Worm (Caenorhabditis elegans): ENCODE results near the gene smk-1.

smk-1 gene

DNA sequence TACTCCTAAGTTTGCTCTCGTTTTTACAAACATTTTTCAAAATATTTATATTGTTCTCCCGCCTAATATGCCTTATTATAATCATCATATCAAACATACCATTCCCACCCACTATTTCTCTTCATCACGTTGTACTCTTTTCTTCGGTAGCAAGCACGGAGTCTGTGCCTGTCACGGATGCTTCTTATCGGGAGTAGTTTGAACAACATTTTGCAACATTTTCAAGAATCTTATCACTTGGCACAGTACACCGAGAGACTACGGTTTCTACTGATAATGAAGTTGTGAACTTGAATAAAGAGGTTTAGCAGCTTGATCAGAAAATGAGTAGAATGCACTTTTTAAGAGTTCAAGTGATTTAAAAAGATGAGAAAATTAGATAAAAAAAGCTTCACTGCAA lies 40.7 kb downstream of the smk-1 start:
- TF ChIP-seq ceh-43 (GFP tag; optimal IDR thresholded peaks at IDR 0.05) = no peak
- TF ChIP-seq snpc-4 (tag; optimal IDR thresholded peaks at IDR 0.05) = no peak
- TF ChIP-seq nhr-76 (tag; optimal IDR thresholded peaks at IDR 0.05) = no peak
- TF ChIP-seq tbx-8 (GFP tag; optimal IDR thresholded peaks at IDR 0.05) = no peak
- no peak for TF ChIP-seq mls-2 (tag; optimal IDR thresholded peaks at IDR 0.05)
- TF ChIP-seq mab-5 (tag; optimal IDR thresholded peaks at IDR 0.05) = no peak
- TF ChIP-seq ztf-11 (tag; optimal IDR thresholded peaks at IDR 0.05) = no peak
- TF ChIP-seq unc-120 (tag; optimal IDR thresholded peaks at IDR 0.05; ENCODE audit: poor library complexity, severe bottlenecking) = no peak
- no peak for TF ChIP-seq nhr-237 (tag; optimal IDR thresholded peaks at IDR 0.05)

DNA sequence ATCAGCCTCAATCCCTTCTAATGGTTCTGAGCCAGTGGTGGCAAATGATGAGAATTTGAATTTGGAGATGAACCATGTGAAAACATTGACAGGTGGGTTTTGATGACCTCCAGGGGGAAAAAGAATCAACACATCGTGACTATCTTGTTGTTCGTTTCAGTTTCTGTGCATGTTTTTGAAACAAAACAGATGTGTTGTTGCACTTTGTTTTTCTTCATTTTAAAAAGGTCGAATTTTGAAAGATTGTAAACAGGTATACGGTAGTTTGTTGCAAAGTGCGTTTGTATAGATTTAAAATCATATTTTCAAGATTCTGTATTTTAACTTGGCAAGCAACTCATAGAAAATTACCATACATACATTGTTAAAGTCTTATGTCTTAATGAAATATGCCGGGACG lies 42.8 kb downstream of the smk-1 start:
- no peak for TF ChIP-seq blmp-1 (tag; optimal IDR thresholded peaks at IDR 0.05)
- TF ChIP-seq mep-1 (tag; optimal IDR thresholded peaks at IDR 0.05) = no peak
- TF ChIP-seq nhr-12 (tag; optimal IDR thresholded peaks at IDR 0.05) = no peak
- no peak for TF ChIP-seq ces-1 (GFP tag; optimal IDR thresholded peaks at IDR 0.05)
- TF ChIP-seq hlh-1 (tag; optimal IDR thresholded peaks at IDR 0.05) = no peak
- no peak for TF ChIP-seq lsy-2 (tag; optimal IDR thresholded peaks at IDR 0.05)
- no peak for TF ChIP-seq nhr-2 (tag; optimal IDR thresholded peaks at IDR 0.05)
- no peak for TF ChIP-seq lin-13 (tag; optimal IDR thresholded peaks at IDR 0.05)
- TF ChIP-seq zip-8 (tag; optimal IDR thresholded peaks at IDR 0.05) = no peak
- TF ChIP-seq flh-1 (GFP tag; optimal IDR thresholded peaks at IDR 0.05) = no peak
- TF ChIP-seq elt-3 (tag; optimal IDR thresholded peaks at IDR 0.05) = no peak
- no peak for TF ChIP-seq drap-1 (GFP tag; optimal IDR thresholded peaks at IDR 0.05)
- TF ChIP-seq elt-1 (tag; optimal IDR thresholded peaks at IDR 0.05; ENCODE audit: borderline replicate concordance, insufficient read depth) = no peak

DNA sequence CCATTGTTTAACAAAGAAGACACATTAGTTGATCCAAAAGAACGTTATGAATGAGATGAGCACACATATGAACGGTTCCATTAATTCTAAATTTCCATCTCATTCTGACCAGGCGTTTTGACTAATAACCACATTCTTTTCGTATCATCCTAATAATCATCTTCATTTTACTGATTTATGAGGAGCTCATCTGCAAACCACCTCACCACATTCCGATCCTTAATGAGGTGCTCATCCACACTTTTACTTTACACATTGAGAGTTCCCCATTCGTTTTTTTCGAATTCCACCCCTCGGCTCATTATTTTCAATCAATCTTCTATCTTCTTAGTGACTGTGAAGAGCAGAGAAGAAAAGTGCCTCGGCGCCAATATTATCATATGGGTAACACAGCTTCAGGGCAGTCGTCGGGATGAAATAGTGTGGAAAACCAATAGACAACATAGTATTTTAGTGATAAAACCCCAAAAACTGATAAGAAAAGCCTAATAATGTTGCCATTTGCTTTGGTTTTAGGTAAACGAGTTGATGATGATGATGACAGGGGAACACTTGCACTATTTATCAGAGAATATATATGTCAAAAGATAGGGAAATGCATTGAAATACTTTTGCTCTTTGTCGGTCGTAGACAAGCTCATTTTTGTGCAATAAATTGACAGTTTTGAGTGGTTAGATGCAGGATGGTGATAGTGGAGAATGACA lies 43.6 kb downstream of the smk-1 start:
- no peak for TF ChIP-seq unc-62 (GFP tag; optimal IDR thresholded peaks at IDR 0.05)
- no peak for TF ChIP-seq nhr-2 (tag; optimal IDR thresholded peaks at IDR 0.05)
- TF ChIP-seq nhr-76 (tag; optimal IDR thresholded peaks at IDR 0.05) = no peak
- TF ChIP-seq ham-2 (GFP tag; optimal IDR thresholded peaks at IDR 0.05) = no peak
- TF ChIP-seq mab-5 (tag; optimal IDR thresholded peaks at IDR 0.05) = no peak
- no peak for TF ChIP-seq bed-3 (GFP tag; optimal IDR thresholded peaks at IDR 0.05)

DNA sequence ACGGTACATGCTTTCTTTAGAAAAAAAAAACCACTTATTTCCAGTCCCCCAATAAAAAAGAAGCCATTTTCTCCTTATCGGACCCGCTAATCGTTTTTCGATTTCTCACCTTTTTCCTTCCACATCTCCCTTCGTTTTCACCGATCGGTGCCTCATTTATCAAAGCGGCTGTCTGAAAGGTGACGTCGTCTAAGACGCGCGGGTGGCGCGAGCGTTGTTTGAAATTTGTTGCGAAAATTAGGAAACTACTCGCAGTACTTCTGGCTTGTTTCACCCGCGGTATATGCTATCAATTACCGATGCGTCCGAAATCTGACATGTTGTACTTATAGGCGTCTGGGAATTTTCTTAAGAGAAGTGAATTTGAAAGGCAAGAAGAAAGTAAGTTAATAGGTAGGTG lies 44.6 kb downstream of the smk-1 start:
- TF ChIP-seq elt-3 (tag; optimal IDR thresholded peaks at IDR 0.05) (no peak), ceh-43 (GFP tag; optimal IDR thresholded peaks at IDR 0.05) (no peak), nhr-28 (tag; optimal IDR thresholded peaks at IDR 0.05) (no peak), zip-8 (tag; optimal IDR thresholded peaks at IDR 0.05) (no peak), sptf-1 (tag; optimal IDR thresholded peaks at IDR 0.05) (no peak), nhr-237 (tag; optimal IDR thresholded peaks at IDR 0.05) (no peak), bed-3 (GFP tag; optimal IDR thresholded peaks at IDR 0.05) (no peak), unc-39 (tag; optimal IDR thresholded peaks at IDR 0.05) (no peak), pha-4 (tag; optimal IDR thresholded peaks at IDR 0.05) (no peak), unc-120 (tag; optimal IDR thresholded peaks at IDR 0.05; ENCODE audit: poor library complexity, severe bottlenecking) (no peak), M03D4.4 (tag; optimal IDR thresholded peaks at IDR 0.05) (no peak), tbx-8 (GFP tag; optimal IDR thresholded peaks at IDR 0.05) (no peak), ces-1 (GFP tag; optimal IDR thresholded peaks at IDR 0.05) (no peak)

DNA sequence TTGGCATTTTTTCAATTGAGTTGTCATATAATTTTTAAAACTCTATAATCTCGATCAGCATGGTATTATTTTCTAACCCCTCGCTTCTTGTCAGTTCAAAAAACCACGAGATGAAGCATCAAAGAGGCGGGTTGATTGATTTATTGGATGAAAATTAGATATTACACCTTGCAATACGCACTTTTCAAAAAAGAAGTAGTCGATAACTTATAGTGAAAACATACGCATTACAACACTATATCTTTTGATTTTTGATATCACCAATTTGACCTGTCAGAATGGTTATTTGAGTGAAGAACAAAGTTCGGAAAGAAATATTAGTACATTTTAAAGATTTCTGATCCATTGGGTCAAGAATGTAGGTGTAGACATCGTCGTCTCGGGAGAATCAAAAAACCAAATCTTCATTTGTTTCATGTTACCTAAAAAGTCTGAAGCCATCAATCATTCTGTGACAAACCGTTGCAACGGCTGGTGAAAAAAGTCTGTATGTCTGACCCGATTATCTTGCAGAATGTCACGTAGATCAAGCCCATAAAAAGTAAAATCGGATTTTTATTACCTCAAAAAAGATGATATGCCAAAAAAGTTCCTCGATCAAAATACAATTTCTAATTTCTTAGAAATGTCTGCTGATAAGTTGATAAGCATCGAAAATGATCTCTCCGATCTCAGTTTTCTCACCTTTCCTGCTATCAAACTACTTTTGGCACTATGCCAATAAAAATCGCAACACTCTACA lies 45.7 kb downstream of the smk-1 start:
- TF ChIP-seq lin-13 (tag; optimal IDR thresholded peaks at IDR 0.05) = no peak
- TF ChIP-seq hlh-1 (tag; optimal IDR thresholded peaks at IDR 0.05) = no peak
- TF ChIP-seq unc-62 (GFP tag; optimal IDR thresholded peaks at IDR 0.05) = peak; percentile 41
- no peak for TF ChIP-seq zip-8 (tag; optimal IDR thresholded peaks at IDR 0.05)
- TF ChIP-seq nhr-12 (tag; optimal IDR thresholded peaks at IDR 0.05) = no peak
- TF ChIP-seq sptf-1 (tag; optimal IDR thresholded peaks at IDR 0.05) = no peak
- TF ChIP-seq blmp-1 (tag; optimal IDR thresholded peaks at IDR 0.05) = no peak

Measured in whole organism, mixed stage, embryonic.